Worm (Caenorhabditis elegans): ENCODE results near the gene cut-4.
"Not testable (repeated sequence)": the region's sequence is repeated elsewhere in the genome, so short reads cannot be mapped to it uniquely, and the experiment has no call there.

The cut-4 gene

ce11 chrII:10410989-10411388 lies 24.9 kb upstream of the cut-4 start, which contains the start of gene E04D5.5:
Gene E04D5.5 (plus strand): TSS chrII:10411289.
- TF ChIP-seq cnd-1 (tag; optimal IDR thresholded peaks at IDR 0.05) (no peak), blmp-1 (tag; optimal IDR thresholded peaks at IDR 0.05) (no peak), lin-13 (tag; optimal IDR thresholded peaks at IDR 0.05) (no peak), nhr-12 (tag; optimal IDR thresholded peaks at IDR 0.05) (no peak), elt-3 (tag; optimal IDR thresholded peaks at IDR 0.05) (no peak), lin-32 (GFP tag; optimal IDR thresholded peaks at IDR 0.05) (no peak), drap-1 (GFP tag; optimal IDR thresholded peaks at IDR 0.05) (no peak), bed-3 (GFP tag; optimal IDR thresholded peaks at IDR 0.05) (no peak), nhr-28 (tag; optimal IDR thresholded peaks at IDR 0.05) (no peak), mls-2 (tag; optimal IDR thresholded peaks at IDR 0.05) (no peak), nhr-237 (tag; optimal IDR thresholded peaks at IDR 0.05) (no peak), unc-39 (tag; optimal IDR thresholded peaks at IDR 0.05) (no peak), ztf-11 (tag; optimal IDR thresholded peaks at IDR 0.05) (no peak), snpc-4 (tag; optimal IDR thresholded peaks at IDR 0.05) (no peak), ceh-83 (GFP tag; optimal IDR thresholded peaks at IDR 0.05) (no peak), ces-1 (GFP tag; optimal IDR thresholded peaks at IDR 0.05) (no peak), ham-2 (GFP tag; optimal IDR thresholded peaks at IDR 0.05) (no peak), zip-8 (tag; optimal IDR thresholded peaks at IDR 0.05) (no peak)

ce11 chrII:10416332-10416863 lies 19.5 kb upstream of the cut-4 start, which contains the start of gene eif-2A:
Gene eif-2A (plus strand): TSS chrII:10416800.
- TF ChIP-seq ces-1 (GFP tag; optimal IDR thresholded peaks at IDR 0.05) (peak; percentile 59), bed-3 (GFP tag; optimal IDR thresholded peaks at IDR 0.05) (no peak), hlh-1 (tag; optimal IDR thresholded peaks at IDR 0.05) (no peak), lsy-2 (tag; optimal IDR thresholded peaks at IDR 0.05) (peak; percentile 90)

- TF ChIP-seq ces-1 (GFP tag; optimal IDR thresholded peaks at IDR 0.05) (no peak), ham-2 (GFP tag; optimal IDR thresholded peaks at IDR 0.05) (no peak), ceh-39 (tag; optimal IDR thresholded peaks at IDR 0.05) (no peak), flh-1 (GFP tag; optimal IDR thresholded peaks at IDR 0.05) (no peak), bed-3 (GFP tag; optimal IDR thresholded peaks at IDR 0.05) (no peak), lsy-2 (tag; optimal IDR thresholded peaks at IDR 0.05) (no peak), sem-2 (GFP tag; optimal IDR thresholded peaks at IDR 0.05) (no peak), M03D4.4 (tag; optimal IDR thresholded peaks at IDR 0.05) (no peak), nhr-28 (tag; optimal IDR thresholded peaks at IDR 0.05) (no peak), unc-120 (tag; optimal IDR thresholded peaks at IDR 0.05; ENCODE audit: poor library complexity, severe bottlenecking) (no peak), nhr-237 (tag; optimal IDR thresholded peaks at IDR 0.05) (no peak), ztf-11 (tag; optimal IDR thresholded peaks at IDR 0.05) (no peak), lin-13 (tag; optimal IDR thresholded peaks at IDR 0.05) (no peak), blmp-1 (tag; optimal IDR thresholded peaks at IDR 0.05) (no peak), unc-39 (tag; optimal IDR thresholded peaks at IDR 0.05) (no peak), unc-62 (GFP tag; optimal IDR thresholded peaks at IDR 0.05) (no peak), tbx-8 (GFP tag; optimal IDR thresholded peaks at IDR 0.05) (no peak), drap-1 (GFP tag; optimal IDR thresholded peaks at IDR 0.05) (no peak), nhr-2 (tag; optimal IDR thresholded peaks at IDR 0.05) (no peak)
Measured at ce11 chrII:10421941-10422340, 14.0 kb upstream of the cut-4 start, which contains the start of gene frpr-21. Gene frpr-21 (minus strand): TSS chrII:10422041.

- TF ChIP-seq cnd-1 (tag; optimal IDR thresholded peaks at IDR 0.05) (no peak), sem-2 (GFP tag; optimal IDR thresholded peaks at IDR 0.05) (no peak), ham-2 (GFP tag; optimal IDR thresholded peaks at IDR 0.05) (no peak), zip-8 (tag; optimal IDR thresholded peaks at IDR 0.05) (no peak), nhr-2 (tag; optimal IDR thresholded peaks at IDR 0.05) (no peak), nhr-28 (tag; optimal IDR thresholded peaks at IDR 0.05) (no peak), ztf-11 (tag; optimal IDR thresholded peaks at IDR 0.05) (no peak)
Measured at ce11 chrII:10437840-10438239, 1.9 kb downstream of the cut-4 start.

- TF ChIP-seq ztf-11 (tag; optimal IDR thresholded peaks at IDR 0.05), result no peak
- no peak for TF ChIP-seq unc-39 (tag; optimal IDR thresholded peaks at IDR 0.05)
- no peak for TF ChIP-seq nhr-12 (tag; optimal IDR thresholded peaks at IDR 0.05)
Measured at ce11 chrII:10439976-10440375, 4.0 kb downstream of the cut-4 start, which contains the start of gene E04D5.4. Gene E04D5.4 (plus strand): TSS chrII:10440276.

- TF ChIP-seq mab-5 (tag; optimal IDR thresholded peaks at IDR 0.05); hlh-1 (tag; optimal IDR thresholded peaks at IDR 0.05); drap-1 (GFP tag; optimal IDR thresholded peaks at IDR 0.05): not testable (repeated sequence)
Measured at ce11 chrII:10442846-10443245, 6.9 kb downstream of the cut-4 start, which contains the start of gene ZK673.1. Gene ZK673.1 (plus strand): TSS chrII:10443146.
